Fruit fly (Drosophila melanogaster): ENCODE measurements around the gene MED11.
A peak's percentile ranks its signal among the peaks of the same experiment; 100 is the strongest.

MED11 gene

DNA sequence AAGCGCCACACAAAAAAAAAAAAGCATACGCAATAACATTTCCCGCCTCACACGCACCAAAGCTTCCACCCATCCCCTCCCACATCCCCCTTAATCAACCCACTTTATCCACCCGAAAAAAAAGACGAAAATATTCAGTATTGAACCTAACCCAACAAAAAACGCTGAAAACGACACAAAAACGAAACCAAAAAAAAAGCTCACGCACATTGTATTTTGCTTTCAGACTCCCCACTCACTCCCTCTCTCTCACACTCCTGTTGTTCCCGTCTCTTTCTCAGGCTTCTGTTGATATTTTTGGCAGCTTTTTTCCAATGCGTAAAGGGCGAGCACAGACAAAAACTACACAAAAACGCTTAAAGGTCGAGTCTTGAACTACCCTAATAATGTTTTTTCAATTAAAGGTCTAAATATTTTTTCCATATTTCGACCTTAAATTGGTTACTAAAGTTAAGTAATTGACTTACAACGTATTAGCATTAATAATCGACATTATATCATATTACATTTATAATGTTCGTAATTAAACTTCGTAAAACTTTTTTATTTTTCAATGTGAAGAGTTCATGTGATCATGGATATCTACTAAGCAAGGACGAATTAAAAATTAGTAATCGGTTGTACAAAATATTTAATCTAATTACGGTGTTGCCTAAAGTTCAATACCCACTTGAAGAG lies 40.9 kb downstream of the MED11 start (continued):
- TF ChIP-seq Dip2 (GFP tag; IDR thresholded peaks at IDR 0.05) (no peak), CG1603 (tag; optimal IDR thresholded peaks at IDR 0.05) (peak; percentile 7), ap (GFP tag; IDR thresholded peaks at IDR 0.05) (peak; percentile 28; the same call in 1 of the 2 replicates), ssp (GFP tag; IDR thresholded peaks at IDR 0.05) (0 out of 2 replicates have a peak, but pooled peaks have one; percentile 8), slp2 (GFP tag; optimal IDR thresholded peaks at IDR 0.05) (peak; percentile 38), CG12104 (GFP tag; optimal IDR thresholded peaks at IDR 0.05) (peak; percentile 78), az2 (GFP tag; optimal IDR thresholded peaks at IDR 0.05) (peak; percentile 66), Dp (GFP tag; optimal IDR thresholded peaks at IDR 0.05) (peak; percentile 19), abd-A (tag; optimal IDR thresholded peaks at IDR 0.05) (peak; percentile 95), gce (GFP tag; IDR thresholded peaks at IDR 0.05) (peak; percentile 22; the same call in 1 of the 3 replicates), Sin3A (optimal IDR thresholded peaks at IDR 0.05) (no peak), sna (GFP tag; IDR thresholded peaks at IDR 0.05; ENCODE audit: partially characterized antibody) (no peak), Hr51 (GFP tag; optimal IDR thresholded peaks at IDR 0.05) (peak in 1 of 2 experiments; percentile 92), psq (GFP tag; optimal IDR thresholded peaks at IDR 0.05) (peak; percentile 78), CG18011 (GFP tag; optimal IDR thresholded peaks at IDR 0.05) (peak; percentile 37), Hr39 (optimal IDR thresholded peaks at IDR 0.05) (no peak), lilli (GFP tag; optimal IDR thresholded peaks at IDR 0.05) (peak; percentile 58), klu (GFP tag; IDR thresholded peaks at IDR 0.05) (0 out of 2 replicates have a peak, but pooled peaks have one; percentile 19), mam (GFP tag; optimal IDR thresholded peaks at IDR 0.05) (peak; percentile 37), BtbVII (GFP tag; optimal IDR thresholded peaks at IDR 0.05) (peak; percentile 31), CG17186 (GFP tag; optimal IDR thresholded peaks at IDR 0.05) (no peak), Rfx (GFP tag; IDR thresholded peaks at IDR 0.05) (peak; percentile 21; the same call in 1 of the 2 replicates), Med (GFP tag) (peak; percentile 74), CG4404 (GFP tag; IDR thresholded peaks at IDR 0.05) (no peak), salm (tag; optimal IDR thresholded peaks at IDR 0.05) (peak; percentile 19), H2.0 (GFP tag; IDR thresholded peaks at IDR 0.05) (0 out of 2 replicates have a peak, but pooled peaks have one; percentile 19), NC2β (GFP tag; optimal IDR thresholded peaks at IDR 0.05) (no peak), CG17912 (GFP tag; optimal IDR thresholded peaks at IDR 0.05) (no peak), Elba2 (GFP tag; optimal IDR thresholded peaks at IDR 0.05) (no peak), CG3065 (GFP tag; optimal IDR thresholded peaks at IDR 0.05) (no peak), knrl (GFP tag; IDR thresholded peaks at IDR 0.05; ENCODE audit: partially characterized antibody) (no peak), CG12219 (GFP tag; optimal IDR thresholded peaks at IDR 0.05) (peak; percentile 14), fd3F (GFP tag; optimal IDR thresholded peaks at IDR 0.05) (peak; percentile 63), MBD-R2 (GFP tag; IDR thresholded peaks at IDR 0.05) (peak; percentile 21; the same call in 1 of the 2 replicates), esg (GFP tag; conservative IDR thresholded peaks at IDR 0.05) (peak; percentile 62), chn (GFP tag; optimal IDR thresholded peaks at IDR 0.05) (no peak), CG7963 (GFP tag; IDR thresholded peaks at IDR 0.05; ENCODE audit: partially characterized antibody) (no peak), dmrt99B (tag; optimal IDR thresholded peaks at IDR 0.05) (peak; percentile 89), CG2678 (tag; optimal IDR thresholded peaks at IDR 0.05) (peak; percentile 87), CG4282 (GFP tag; optimal IDR thresholded peaks at IDR 0.05) (no peak), CG2712 (tag; optimal IDR thresholded peaks at IDR 0.05) (peak; percentile 63), Sox102F (GFP tag; optimal IDR thresholded peaks at IDR 0.05) (peak; percentile 86), CG10366 (GFP tag; IDR thresholded peaks at IDR 0.05) (no peak; the same call in 1 of the 2 replicates), CG3281 (GFP tag; optimal IDR thresholded peaks at IDR 0.05) (peak; percentile 72), Hmx (GFP tag; optimal IDR thresholded peaks at IDR 0.05) (peak; percentile 55), ATbp (GFP tag; optimal IDR thresholded peaks at IDR 0.05) (peak; percentile 13), Myb (GFP tag; optimal IDR thresholded peaks at IDR 0.05) (peak; percentile 10), CG2875 (GFP tag; optimal IDR thresholded peaks at IDR 0.05) (peak; percentile 5), sens (GFP tag) (peak; percentile 85), D19B (GFP tag; optimal IDR thresholded peaks at IDR 0.05) (peak; percentile 44)
